Worm (Caenorhabditis elegans) whole organism, early embryonic: ENCODE measurements around the gene wdr-60.

Source experiments
- B0310.2 ChIP-seq: sonication (generic microtip); optimal IDR thresholded peaks from 2 replicates; lab custom pipeline; 2016; ENCODE audit warnings: mild to moderate bottlenecking, missing genetic modification characterization, missing compliant biosample characterization
- F13C5.2 ChIP-seq: sonication (generic microtip); optimal IDR thresholded peaks from 2 replicates; lab custom pipeline; 2017; ENCODE audit warnings: mild to moderate bottlenecking, missing genetic modification characterization, inconsistent platforms, missing compliant biosample characterization
- aly-1 ChIP-seq: sonication (generic microtip); optimal IDR thresholded peaks from 2 replicates; lab custom pipeline; 2016; ENCODE audit warnings: missing genetic modification characterization, missing compliant biosample characterization
- ama-1 ChIP-seq: fragments of 150-350 bp; optimal IDR thresholded peaks from 2 replicates; lab custom pipeline; 2014
- ceh-13 ChIP-seq: fragments of 200-800 bp; sonication (Bioruptor generic); optimal IDR thresholded peaks from 2 replicates; lab custom pipeline; 2018; ENCODE audit warnings: mild to moderate bottlenecking, missing genetic modification characterization, missing compliant biosample characterization
- ceh-36 ChIP-seq: sonication (generic microtip); optimal IDR thresholded peaks from 2 replicates; lab custom pipeline; 2016; ENCODE audit warnings: missing genetic modification characterization, inconsistent platforms, missing compliant biosample characterization
- ets-7 ChIP-seq: sonication (generic microtip); optimal IDR thresholded peaks from 2 replicates; lab custom pipeline; 2016; ENCODE audit warnings: missing genotype, missing genetic modification characterization, missing compliant biosample characterization
- flt-1 ChIP-seq: fragments of 200-800 bp; sonication (Bioruptor generic); IDR thresholded peaks from 2 replicates; pipeline ENCODE4 v1.3.6; 2022; ENCODE audit warnings: missing genetic modification characterization, missing compliant biosample characterization
- hmbx-1 ChIP-seq: sonication (generic microtip); optimal IDR thresholded peaks from 2 replicates; lab custom pipeline; 2016; ENCODE audit warnings: mild to moderate bottlenecking, missing genetic modification characterization, missing compliant biosample characterization
- hmg-4 ChIP-seq: fragments of 200-800 bp; sonication (Bioruptor generic); optimal IDR thresholded peaks from 2 replicates; lab custom pipeline; 2018; ENCODE audit warnings: mild to moderate bottlenecking, missing genetic modification characterization, missing compliant biosample characterization
- hnd-1 ChIP-seq: sonication (generic microtip); optimal IDR thresholded peaks from 2 replicates; lab custom pipeline; 2016; ENCODE audit warnings: missing genetic modification characterization, missing compliant biosample characterization
- pes-1 ChIP-seq: fragments of 200-800 bp; sonication (Bioruptor generic); IDR thresholded peaks from 2 replicates; pipeline ENCODE4 v1.3.6; 2022; ENCODE audit warnings: missing genetic modification reagents, missing genetic modification characterization, missing compliant biosample characterization
- scrt-1 ChIP-seq: fragments of 200-800 bp; sonication (Bioruptor generic); IDR thresholded peaks from 2 replicates; pipeline ENCODE4 v1.3.6; 2022; ENCODE audit warnings: missing genetic modification characterization, missing compliant biosample characterization
- sea-1 ChIP-seq: fragments of 200-800 bp; sonication (Bioruptor generic); conservative IDR thresholded peaks from 2 replicates; pipeline ENCODE4 v1.3.6; 2022; ENCODE audit warnings: missing genetic modification characterization, missing compliant biosample characterization
- tbx-11 ChIP-seq: fragments of 200-800 bp; sonication (Bioruptor generic); IDR thresholded peaks from 2 replicates; pipeline ENCODE4 v1.3.6; 2022; ENCODE audit warnings: missing genetic modification characterization, missing compliant biosample characterization
- tbx-37 ChIP-seq: fragments of 200-800 bp; sonication (Bioruptor generic); conservative IDR thresholded peaks from 2 replicates; pipeline ENCODE4 v1.3.6; 2022; ENCODE audit warnings: missing genetic modification reagents, missing genetic modification characterization, missing compliant biosample characterization
- tra-4 ChIP-seq: sonication (generic microtip); optimal IDR thresholded peaks from 2 replicates; lab custom pipeline; 2017; ENCODE audit warnings: missing genetic modification characterization, missing compliant biosample characterization

wdr-60 gene

ce11 chrIII:4951824-4952223 is 35.2 kb upstream of the wdr-60 start, which contains the start of gene flh-2:
Gene flh-2 (plus strand): TSS chrIII:4952124.
- no peak for TF ChIP-seq ama-1 (lab: Kevin White, UChicago)
- no peak for TF ChIP-seq tbx-11 (GFP tag; lab: Robert Waterston, UW)
- no peak for TF ChIP-seq hmbx-1 (tag; lab: Kevin White, UChicago)
- TF ChIP-seq pes-1 (GFP tag; lab: Robert Waterston, UW): no peak

- no peak for TF ChIP-seq ceh-36 (tag; lab: Kevin White, UChicago)
These were observed 34.0 kb upstream of the wdr-60 start for ce11 chrIII:4952970-4953369.

- TF ChIP-seq tbx-11 (GFP tag; lab: Robert Waterston, UW): no peak
- no peak for TF ChIP-seq pes-1 (GFP tag; lab: Robert Waterston, UW)
- no peak for TF ChIP-seq ama-1 (lab: Kevin White, UChicago)
- TF ChIP-seq aly-1 (tag; lab: Kevin White, UChicago): no peak
- no peak for TF ChIP-seq tbx-37 (GFP tag; lab: Robert Waterston, UW)
- TF ChIP-seq B0310.2 (tag; lab: Kevin White, UChicago): no peak
- no peak for TF ChIP-seq scrt-1 (GFP tag; lab: Robert Waterston, UW)
- no peak for TF ChIP-seq F13C5.2 (tag; lab: Kevin White, UChicago)
- TF ChIP-seq flt-1 (GFP tag; lab: Robert Waterston, UW): no peak
These were observed 30.4 kb upstream of the wdr-60 start, which contains the start of gene C26E6.1 for ce11 chrIII:4956566-4956965. Gene C26E6.1 (plus strand): TSS chrIII:4956866.

- TF ChIP-seq hmbx-1 (tag; lab: Kevin White, UChicago) (no peak), ets-7 (tag; lab: Kevin White, UChicago) (no peak), flt-1 (GFP tag; lab: Robert Waterston, UW) (no peak), B0310.2 (tag; lab: Kevin White, UChicago) (no peak), sea-1 (GFP tag; lab: Robert Waterston, UW) (no peak)
These were observed 26.8 kb upstream of the wdr-60 start, which contains the start of gene C27F2.4 for ce11 chrIII:4960204-4960603. Gene C27F2.4 (minus strand): TSS chrIII:4960304.

- TF ChIP-seq tbx-37 (GFP tag; lab: Robert Waterston, UW): no peak
- no peak for TF ChIP-seq sea-1 (GFP tag; lab: Robert Waterston, UW)
- no peak for TF ChIP-seq hnd-1 (tag; lab: Kevin White, UChicago)
- no peak for TF ChIP-seq F13C5.2 (tag; lab: Kevin White, UChicago)
- TF ChIP-seq ama-1 (lab: Kevin White, UChicago): no peak
- TF ChIP-seq tbx-11 (GFP tag; lab: Robert Waterston, UW): no peak
- no peak for TF ChIP-seq ceh-13 (GFP tag; lab: Kevin White, UChicago)
- no peak for TF ChIP-seq tra-4
- TF ChIP-seq pes-1 (GFP tag; lab: Robert Waterston, UW): no peak
- no peak for TF ChIP-seq ceh-36 (tag; lab: Kevin White, UChicago)
- no peak for TF ChIP-seq B0310.2 (tag; lab: Kevin White, UChicago)
- no peak for TF ChIP-seq hmg-4 (GFP tag; lab: Kevin White, UChicago)
- TF ChIP-seq flt-1 (GFP tag; lab: Robert Waterston, UW): no peak
- no peak for TF ChIP-seq ets-7 (tag; lab: Kevin White, UChicago)
- TF ChIP-seq scrt-1 (GFP tag; lab: Robert Waterston, UW): no peak
These were observed 25.7 kb upstream of the wdr-60 start for ce11 chrIII:4961281-4961680.

- TF ChIP-seq hmbx-1 (tag; lab: Kevin White, UChicago) (no peak), scrt-1 (GFP tag; lab: Robert Waterston, UW) (no peak), ama-1 (lab: Kevin White, UChicago) (no peak), hnd-1 (tag; lab: Kevin White, UChicago) (no peak), hmg-4 (GFP tag; lab: Kevin White, UChicago) (no peak), B0310.2 (tag; lab: Kevin White, UChicago) (no peak), tra-4 (no peak), flt-1 (GFP tag; lab: Robert Waterston, UW) (no peak), pes-1 (GFP tag; lab: Robert Waterston, UW) (no peak), sea-1 (GFP tag; lab: Robert Waterston, UW) (no peak), tbx-37 (GFP tag; lab: Robert Waterston, UW) (no peak)
These were observed 24.6 kb upstream of the wdr-60 start, which contains the start of gene vps-22 for ce11 chrIII:4962393-4962792. Gene vps-22 (minus strand): TSS chrIII:4962493.

- 0 out of 2 replicates have a peak, but pooled peaks have one; percentile 14 for TF ChIP-seq sea-1 (GFP tag; lab: Robert Waterston, UW)
- peak; percentile 1 for TF ChIP-seq ets-7 (tag; lab: Kevin White, UChicago)
- no peak for TF ChIP-seq tbx-37 (GFP tag; lab: Robert Waterston, UW)
- TF ChIP-seq hmg-4 (GFP tag; lab: Kevin White, UChicago): no peak
- TF ChIP-seq pes-1 (GFP tag; lab: Robert Waterston, UW): peak; percentile 67
- TF ChIP-seq F13C5.2 (tag; lab: Kevin White, UChicago): peak; percentile 91
- TF ChIP-seq aly-1 (tag; lab: Kevin White, UChicago): no peak
- TF ChIP-seq hnd-1 (tag; lab: Kevin White, UChicago): no peak
- no peak for TF ChIP-seq ceh-13 (GFP tag; lab: Kevin White, UChicago)
- no peak for TF ChIP-seq scrt-1 (GFP tag; lab: Robert Waterston, UW)
- no peak for TF ChIP-seq ama-1 (lab: Kevin White, UChicago)
- no peak for TF ChIP-seq B0310.2 (tag; lab: Kevin White, UChicago)
- 0 out of 2 replicates have a peak, but pooled peaks have one; percentile 5 for TF ChIP-seq tbx-11 (GFP tag; lab: Robert Waterston, UW)
- no peak for TF ChIP-seq ceh-36 (tag; lab: Kevin White, UChicago)
- no peak for TF ChIP-seq hmbx-1 (tag; lab: Kevin White, UChicago)
- TF ChIP-seq flt-1 (GFP tag; lab: Robert Waterston, UW): no peak
- TF ChIP-seq tra-4: no peak
These were observed 24.1 kb upstream of the wdr-60 start, which contains the start of gene C27F2.9 for ce11 chrIII:4962886-4963285. Gene C27F2.9 (minus strand): TSS chrIII:4963044.
